Fruit fly (Drosophila melanogaster) whole organism, embryonic: ENCODE measurements around the gene TM9SF3.
A peak's percentile ranks its signal among the peaks of the same experiment; 100 is the strongest.

Experiments used
- Asciz ChIP-seq: fragments of 200-800 bp; sonication (Bioruptor generic); optimal IDR thresholded peaks from 2 replicates; lab custom pipeline; 2017; ENCODE audit warnings: missing biosample characterization, mild to moderate bottlenecking, missing genetic modification characterization, missing genetic modification reagents
- Blimp-1 ChIP-seq: fragments of 200-800 bp; sonication (Bioruptor generic); optimal IDR thresholded peaks from 3 replicates; lab custom pipeline; 2018; ENCODE audit warnings: missing biosample characterization, missing genetic modification characterization, mild to moderate bottlenecking, moderate library complexity, missing genetic modification reagents
- CG10267 ChIP-seq: fragments of 200-800 bp; sonication (Bioruptor generic); optimal IDR thresholded peaks from 2 replicates; lab custom pipeline; 2018; ENCODE audit warnings: missing biosample characterization, mild to moderate bottlenecking, missing genetic modification characterization, moderate library complexity
- CG11504 ChIP-seq: fragments of 200-800 bp; sonication (Bioruptor generic); optimal IDR thresholded peaks from 3 replicates; lab custom pipeline; 2019; ENCODE audit warnings: missing biosample characterization, mild to moderate bottlenecking, missing genetic modification characterization, moderate library complexity
- CG12391 ChIP-seq: fragments of 200-800 bp; sonication (Bioruptor generic); optimal IDR thresholded peaks from 3 replicates; lab custom pipeline; 2018; ENCODE audit warnings: missing biosample characterization, mild to moderate bottlenecking, missing genetic modification characterization, moderate library complexity
- CG13424 ChIP-seq: fragments of 200-800 bp; sonication (Bioruptor generic); optimal IDR thresholded peaks from 2 replicates; lab custom pipeline; 2019; ENCODE audit warnings: missing biosample characterization, mild to moderate bottlenecking, missing genetic modification characterization, moderate library complexity
- CG14014 ChIP-seq: fragments of 200-800 bp; sonication (Bioruptor generic); IDR thresholded peaks from 2 replicates; pipeline ENCODE4 v1.3.6; 2022; ENCODE audit warnings: missing biosample characterization, missing genetic modification characterization
- CG14441 ChIP-seq: fragments of 200-800 bp; sonication (Bioruptor generic); IDR thresholded peaks from 2 replicates; pipeline ENCODE4 v1.3.6; 2022; ENCODE audit warnings: missing biosample characterization, missing genetic modification characterization
- CG17328 ChIP-seq: fragments of 200-800 bp; sonication (Bioruptor generic); IDR thresholded peaks from 2 replicates; pipeline ENCODE4 v1.3.6; 2022; ENCODE audit warnings: missing biosample characterization, missing genetic modification characterization
- CG17359 ChIP-seq: fragments of 200-800 bp; sonication (Bioruptor generic); optimal IDR thresholded peaks from 3 replicates; lab custom pipeline; 2018; ENCODE audit warnings: missing biosample characterization, mild to moderate bottlenecking, missing genetic modification characterization, moderate library complexity
- CG17829 ChIP-seq: fragments of 200-800 bp; optimal IDR thresholded peaks from 2 replicates; lab custom pipeline; 2019; ENCODE audit warnings: missing biosample characterization, mild to moderate bottlenecking, missing genetic modification characterization, moderate library complexity
- CG1792 ChIP-seq: fragments of 200-800 bp; sonication (Bioruptor generic); optimal IDR thresholded peaks from 2 replicates; lab custom pipeline; 2016; ENCODE audit warnings: missing biosample characterization, missing genetic modification characterization
- CG2712 ChIP-seq: fragments of 200-800 bp; optimal IDR thresholded peaks from 3 replicates; lab custom pipeline; 2019; ENCODE audit warnings: missing biosample characterization, mild to moderate bottlenecking, missing genetic modification characterization, moderate library complexity
- CG2875 ChIP-seq: fragments of 200-800 bp; sonication (Bioruptor generic); optimal IDR thresholded peaks from 2 replicates; lab custom pipeline; 2017; ENCODE audit warnings: missing biosample characterization, mild to moderate bottlenecking, missing genetic modification characterization, missing genetic modification reagents
- CG30403 ChIP-seq: fragments of 200-800 bp; sonication (Bioruptor generic); optimal IDR thresholded peaks from 3 replicates; lab custom pipeline; 2016; ENCODE audit warnings: missing biosample characterization, missing genetic modification characterization
- CG31441 ChIP-seq: fragments of 200-800 bp; sonication (Bioruptor generic); IDR thresholded peaks from 2 replicates; pipeline ENCODE4 v1.3.6; 2022; ENCODE audit warnings: missing biosample characterization, missing genetic modification characterization
- CG3726 ChIP-seq: fragments of 200-800 bp; sonication (Bioruptor generic); IDR thresholded peaks from 3 replicates; pipeline ENCODE4, ENCODE4 v1.3.6; 2022; ENCODE audit warnings: missing biosample characterization, missing genetic modification characterization
- CG7839 ChIP-seq: fragments of 200-800 bp; sonication (Bioruptor generic); optimal IDR thresholded peaks from 3 replicates; lab custom pipeline; 2018; ENCODE audit warnings: missing biosample characterization, mild to moderate bottlenecking, missing genetic modification characterization, moderate library complexity
- CG8944 ChIP-seq: fragments of 200-800 bp; sonication (Bioruptor generic); optimal IDR thresholded peaks from 3 replicates; lab custom pipeline; 2016; ENCODE audit warnings: missing biosample characterization, missing genetic modification characterization
- CoRest ChIP-seq: fragments of 200-800 bp; sonication (Bioruptor generic); optimal IDR thresholded peaks from 3 replicates; lab custom pipeline; 2018; ENCODE audit warnings: missing biosample characterization, mild to moderate bottlenecking, missing genetic modification characterization, moderate library complexity
- D19A ChIP-seq: fragments of 200-800 bp; optimal IDR thresholded peaks from 3 replicates; lab custom pipeline; 2019; ENCODE audit warnings: missing biosample characterization, mild to moderate bottlenecking, missing genetic modification characterization, moderate library complexity
- Doc3 ChIP-seq: fragments of 200-800 bp; sonication (Bioruptor generic); IDR thresholded peaks from 3 replicates; pipeline ENCODE4 v1.3.6; 2022; ENCODE audit warnings: missing biosample characterization, missing genetic modification characterization; ENCODE audit not compliant: partially characterized antibody
- Drgx ChIP-seq: fragments of 200-800 bp; sonication (Bioruptor generic); IDR thresholded peaks from 2 replicates; pipeline ENCODE4 v1.3.6; 2022; ENCODE audit warnings: missing biosample characterization, missing genetic modification characterization
- E2f1 ChIP-seq: fragments of 200-800 bp; sonication (Bioruptor generic); IDR thresholded peaks from 2 replicates; pipeline ENCODE4 v1.3.6; 2022; ENCODE audit warnings: missing biosample characterization, missing genetic modification characterization
- Eip74EF ChIP-seq, 2 experiments: fragments of 200-800 bp in 1 of 2; fragments of >200 bp in 1 of 2; sonication (Bioruptor generic) in 1 of 2; optimal IDR thresholded peaks; 2 replicates each; lab custom pipeline; 2017 to 2019; ENCODE audit warnings: missing biosample characterization in 2 of 2, missing genetic modification characterization in 2 of 2, mild to moderate bottlenecking in 1 of 2, moderate library complexity in 1 of 2
- Max ChIP-seq: fragments of 200-800 bp; sonication (Bioruptor generic); optimal IDR thresholded peaks from 2 replicates; lab custom pipeline; 2016; ENCODE audit warnings: missing biosample characterization, mild to moderate bottlenecking, missing genetic modification characterization
- Oli ChIP-seq: fragments of 200-800 bp; sonication (Bioruptor generic); optimal IDR thresholded peaks from 2 replicates; lab custom pipeline; 2018; ENCODE audit warnings: missing biosample characterization, mild to moderate bottlenecking, missing genetic modification characterization, moderate library complexity
- Sox100B ChIP-seq: fragments of 200-800 bp; sonication (Bioruptor generic); optimal IDR thresholded peaks from 3 replicates; lab custom pipeline; 2018; ENCODE audit warnings: missing biosample characterization, mild to moderate bottlenecking, missing genetic modification characterization
- Sox102F ChIP-seq: fragments of 200-800 bp; sonication (Bioruptor generic); optimal IDR thresholded peaks from 2 replicates; lab custom pipeline; 2018; ENCODE audit warnings: missing biosample characterization, mild to moderate bottlenecking, missing genetic modification characterization, moderate library complexity
- Ssrp ChIP-seq: fragments of 200-800 bp; sonication (Bioruptor generic); optimal IDR thresholded peaks from 2 replicates; lab custom pipeline; 2018; ENCODE audit warnings: missing biosample characterization, mild to moderate bottlenecking, missing genetic modification characterization, moderate library complexity
- Trl ChIP-seq, 3 experiments: fragments of >200 bp in 2 of 3; fragments of 200-800 bp in 1 of 3; sonication (Bioruptor generic) in 1 of 3; optimal IDR thresholded peaks; 2 replicates in 1 of 3; 3 replicates in 2 of 3; lab custom pipeline; 2016 to 2017; ENCODE audit warnings: missing biosample characterization in 1 of 3, missing genetic modification characterization in 1 of 3
- Xbp1 ChIP-seq: fragments of 200-800 bp; sonication (Bioruptor generic); optimal IDR thresholded peaks from 3 replicates; lab custom pipeline; 2016; ENCODE audit warnings: missing biosample characterization, mild to moderate bottlenecking, missing genetic modification characterization
- Xrp1 ChIP-seq: fragments of 200-800 bp; sonication (Bioruptor generic); IDR thresholded peaks from 2 replicates; pipeline ENCODE4 v1.3.6; 2022; ENCODE audit warnings: missing biosample characterization, missing genetic modification characterization
- ab ChIP-seq: fragments of 200-800 bp; sonication (Bioruptor generic); optimal IDR thresholded peaks from 2 replicates; lab custom pipeline; 2016; ENCODE audit warnings: missing biosample characterization, missing genetic modification characterization
- aop ChIP-seq: fragments of 200-800 bp; sonication (Bioruptor generic); IDR thresholded peaks from 2 replicates; pipeline ENCODE4 v1.3.6; 2022; ENCODE audit warnings: missing biosample characterization, missing genetic modification characterization
- ap ChIP-seq: fragments of 200-800 bp; sonication (Bioruptor generic); IDR thresholded peaks from 2 replicates; pipeline ENCODE4 v1.3.6; 2022; ENCODE audit warnings: missing biosample characterization, missing genetic modification characterization
- az2 ChIP-seq: fragments of 200-800 bp; sonication (Bioruptor generic); optimal IDR thresholded peaks from 3 replicates; lab custom pipeline; 2016; ENCODE audit warnings: missing biosample characterization, missing genetic modification characterization
- bowl ChIP-seq: fragments of 200-800 bp; sonication (Bioruptor generic); IDR thresholded peaks from 2 replicates; pipeline ENCODE4 v1.3.6; 2022; ENCODE audit warnings: missing biosample characterization, missing genetic modification characterization
- br ChIP-seq: fragments of >200 bp; optimal IDR thresholded peaks from 2 replicates; lab custom pipeline; 2017
- bsh ChIP-seq, 2 experiments: fragments of 200-800 bp; sonication (Bioruptor generic); optimal IDR thresholded peaks; 2 replicates each; lab custom pipeline; 2017 to 2018; ENCODE audit warnings: mild to moderate bottlenecking in 2 of 2, missing biosample characterization in 2 of 2, missing genetic modification characterization in 2 of 2, moderate library complexity in 1 of 2
- cg ChIP-seq: fragments of 200-800 bp; sonication (Bioruptor generic); optimal IDR thresholded peaks from 3 replicates; lab custom pipeline; 2019; ENCODE audit warnings: missing biosample characterization, mild to moderate bottlenecking, missing genetic modification characterization, moderate library complexity
- fd96Cb ChIP-seq: fragments of 200-800 bp; sonication (Bioruptor generic); optimal IDR thresholded peaks from 2 replicates; lab custom pipeline; 2018; ENCODE audit warnings: missing biosample characterization, mild to moderate bottlenecking, missing genetic modification characterization, moderate library complexity
- grau ChIP-seq: fragments of 200-800 bp; optimal IDR thresholded peaks from 3 replicates; lab custom pipeline; 2019; ENCODE audit warnings: missing biosample characterization, mild to moderate bottlenecking, missing genetic modification characterization, moderate library complexity
- jigr1 ChIP-seq: fragments of 200-800 bp; sonication (Bioruptor generic); IDR thresholded peaks from 3 replicates; pipeline ENCODE4 v1.3.6; 2022; ENCODE audit warnings: missing biosample characterization, missing genetic modification characterization
- nmo ChIP-seq: fragments of 200-800 bp; sonication (Bioruptor generic); optimal IDR thresholded peaks from 2 replicates; lab custom pipeline; 2018; ENCODE audit warnings: missing biosample characterization, mild to moderate bottlenecking, missing genetic modification characterization, moderate library complexity
- sima ChIP-seq: fragments of 200-800 bp; sonication (Bioruptor generic); optimal IDR thresholded peaks from 2 replicates; lab custom pipeline; 2016; ENCODE audit warnings: missing biosample characterization, missing genetic modification characterization
- ssp ChIP-seq: fragments of 200-800 bp; sonication (Bioruptor generic); IDR thresholded peaks from 2 replicates; pipeline ENCODE4 v1.3.6; 2022; ENCODE audit warnings: missing biosample characterization, missing genetic modification characterization

The TM9SF3 gene

dm6 chr3L:5610582-5610981 lies 6.8 kb upstream of the TM9SF3 start (continued):
- TF ChIP-seq CG2875 (GFP tag; lab: Kevin White, UChicago) (no peak), Blimp-1 (GFP tag; lab: Kevin White, UChicago) (peak; percentile 16), bowl (GFP tag; lab: Robert Waterston, UW) (no peak), CG8944 (GFP tag; lab: Kevin White, UChicago) (no peak), Eip74EF (GFP tag; optimal IDR thresholded peaks at IDR 0.05; lab: Kevin White, UChicago) (peak in 1 of 2 experiments; percentile 84), Doc3 (GFP tag; lab: Robert Waterston, UW) (no peak), Trl (optimal IDR thresholded peaks at IDR 0.05; lab: Kevin White, UChicago) (peak; percentile 5 to 49), Trl (GFP tag; optimal IDR thresholded peaks at IDR 0.05; lab: Kevin White, UChicago) (no peak), CG3726 (GFP tag; lab: Robert Waterston, UW) (no peak), aop (GFP tag; lab: Robert Waterston, UW) (peak; percentile 66; the same call in 1 of the 2 replicates), cg (peak; percentile 37)
- TF ChIP-seq, all 482 proteins: peak for 12

- peak; percentile 20 for TF ChIP-seq grau (tag; lab: Kevin White, UChicago)
- peak; percentile 39 for TF ChIP-seq CG17359 (tag; lab: Kevin White, UChicago)
- peak; percentile 11 for TF ChIP-seq CG10267 (tag; lab: Kevin White, UChicago)
- peak; percentile 37 for TF ChIP-seq Ssrp (tag; lab: Kevin White, UChicago)
- TF ChIP-seq br (lab: Kevin White, UChicago), result no peak
- TF ChIP-seq CG30403, result peak; percentile 9
- TF ChIP-seq CG17328 (GFP tag; lab: Robert Waterston, UW), result peak; percentile 41; the same call in 1 of the 2 replicates
- no peak for TF ChIP-seq ap (GFP tag; lab: Robert Waterston, UW)
- TF ChIP-seq CG14014 (GFP tag; lab: Robert Waterston, UW), result 0 out of 2 replicates have a peak, but pooled peaks have one; percentile 26
- no peak for TF ChIP-seq aop (GFP tag; lab: Robert Waterston, UW)
- TF ChIP-seq CoRest, result peak; percentile 8
- peak; percentile 22 for TF ChIP-seq Oli (tag; lab: Kevin White, UChicago)
- no peak for TF ChIP-seq CG1792 (GFP tag; lab: Kevin White, UChicago)
- TF ChIP-seq Blimp-1 (GFP tag; lab: Kevin White, UChicago), result peak; percentile 12
- TF ChIP-seq CG12391 (tag; lab: Kevin White, UChicago), result peak; percentile 34
- peak; percentile 63 for TF ChIP-seq CG11504 (tag; lab: Kevin White, UChicago)
- TF ChIP-seq E2f1 (GFP tag; lab: Robert Waterston, UW), result peak; percentile 40; the same call in 1 of the 2 replicates
- peak in 1 of 2 experiments; percentile 61 for TF ChIP-seq bsh (GFP tag; optimal IDR thresholded peaks at IDR 0.05; lab: Kevin White, UChicago)
- 0 out of 2 replicates have a peak, but pooled peaks have one; percentile 10 for TF ChIP-seq ssp (GFP tag; lab: Robert Waterston, UW)
- TF ChIP-seq Sox100B (GFP tag; lab: Kevin White, UChicago), result peak; percentile 19
- TF ChIP-seq ab (GFP tag; lab: Kevin White, UChicago), result no peak
- 0 out of 2 replicates have a peak, but pooled peaks have one; percentile 20 for TF ChIP-seq Drgx
- no peak for TF ChIP-seq sima (GFP tag; lab: Kevin White, UChicago)
- peak; percentile 8 for TF ChIP-seq az2
- peak; percentile 56 for TF ChIP-seq CG2712
- TF ChIP-seq CG7839, result peak; percentile 46
- peak; percentile 50 for TF ChIP-seq Sox102F (GFP tag; lab: Kevin White, UChicago)
- peak; percentile 46; the same call in 1 of the 2 replicates for TF ChIP-seq CG31441 (GFP tag; lab: Robert Waterston, UW)
- peak; percentile 58; the same call in 1 of the 2 replicates for TF ChIP-seq Xrp1 (GFP tag; lab: Robert Waterston, UW)
- TF ChIP-seq Asciz (GFP tag; lab: Kevin White, UChicago), result peak; percentile 5
- TF ChIP-seq CG13424 (tag; lab: Kevin White, UChicago), result peak; percentile 12
- peak; percentile 30 for TF ChIP-seq CG17829
- no peak for TF ChIP-seq Max (GFP tag; lab: Kevin White, UChicago)
- TF ChIP-seq Xbp1 (GFP tag; lab: Kevin White, UChicago), result peak; percentile 29
- TF ChIP-seq D19A (tag; lab: Kevin White, UChicago), result peak; percentile 3
- no peak for TF ChIP-seq jigr1 (GFP tag; lab: Robert Waterston, UW)
- TF ChIP-seq CG14441 (GFP tag; lab: Robert Waterston, UW), result 0 out of 2 replicates have a peak, but pooled peaks have one; percentile 26
- TF ChIP-seq nmo (GFP tag; lab: Kevin White, UChicago), result peak; percentile 35
- TF ChIP-seq fd96Cb (tag; lab: Kevin White, UChicago), result peak; percentile 6
These were observed 5.7 kb upstream of the TM9SF3 start for dm6 chr3L:5609493-5609892.
